Worm (Caenorhabditis elegans): ENCODE results near the gene Y79H2A.3.

Y79H2A.3 gene

DNA sequence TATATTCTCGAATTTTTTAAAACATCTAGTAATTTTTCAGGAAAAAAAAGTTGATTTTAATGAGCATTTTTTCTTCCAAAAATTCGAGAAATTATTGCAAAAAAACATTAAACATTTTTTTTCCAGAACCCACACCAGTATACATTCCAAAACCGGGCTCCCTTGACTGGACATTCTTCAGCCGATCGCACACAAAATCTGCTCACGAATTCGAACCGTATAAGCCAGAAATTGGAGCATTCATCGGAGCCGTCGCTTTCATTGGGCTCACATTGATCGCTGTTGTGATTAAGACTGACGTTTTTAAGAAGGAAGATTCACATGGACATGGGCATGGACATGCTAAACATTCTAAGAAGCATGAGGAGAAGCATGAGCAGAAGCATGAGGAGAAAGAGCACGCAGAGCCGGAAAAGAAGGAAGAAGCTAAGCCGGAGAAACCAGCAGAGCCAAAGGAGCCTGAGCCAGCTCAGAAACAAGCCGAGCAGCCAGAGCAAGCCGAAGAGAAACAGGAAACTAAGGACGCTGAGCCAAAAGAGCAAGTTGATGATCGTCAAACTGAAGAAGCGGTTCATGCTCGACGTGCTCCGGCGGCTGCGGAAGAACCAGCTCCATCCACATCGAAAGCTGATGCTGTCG is 60.3 kb downstream of the Y79H2A.3 start:
- TF ChIP-seq unc-62 (GFP tag; optimal IDR thresholded peaks at IDR 0.05) = no peak

DNA sequence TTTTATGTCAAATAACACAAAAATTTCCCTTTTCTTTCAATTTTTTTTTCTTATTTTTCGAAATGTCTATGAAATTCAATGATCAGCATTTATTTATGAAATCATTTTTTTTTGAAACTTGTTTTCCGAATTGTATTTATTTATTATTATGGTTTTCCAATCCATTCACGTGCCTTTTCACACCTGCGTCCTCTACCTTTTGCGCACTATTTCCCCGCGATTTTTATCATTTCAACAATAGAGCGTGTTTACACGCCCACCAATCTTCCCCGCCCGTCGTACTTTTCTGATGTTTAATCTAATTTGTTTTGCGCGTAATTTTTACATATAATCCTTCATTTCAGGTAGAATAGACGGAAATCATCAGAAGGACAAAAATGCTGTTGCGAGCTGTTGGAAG is 62.3 kb downstream of the Y79H2A.3 start, which contains the start of gene wah-1:
wah-1 (plus strand) TSS at position 345 of the 400 bp plus-strand sequence.
- no peak for TF ChIP-seq unc-62 (GFP tag; optimal IDR thresholded peaks at IDR 0.05)

DNA sequence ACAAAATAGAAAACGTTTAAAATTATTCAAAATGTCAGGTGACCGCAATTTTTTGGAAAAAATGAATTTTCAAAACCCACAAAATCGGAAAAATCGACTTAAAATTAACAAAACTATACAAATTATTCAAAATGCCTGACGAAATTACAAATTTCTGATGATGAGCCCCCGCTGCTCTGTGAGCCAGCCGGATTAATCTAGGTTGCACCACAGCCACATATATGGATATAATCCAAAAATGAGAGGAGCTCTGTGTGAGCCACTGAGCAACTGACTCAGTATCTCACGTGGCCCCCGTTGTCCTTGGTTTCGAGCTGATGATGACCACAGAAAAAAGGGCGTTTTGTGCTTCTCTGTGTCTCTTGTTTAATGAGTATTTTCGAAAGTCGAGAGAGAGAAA is 67.0 kb downstream of the Y79H2A.3 start:
- no peak for TF ChIP-seq unc-62 (GFP tag; optimal IDR thresholded peaks at IDR 0.05)

DNA sequence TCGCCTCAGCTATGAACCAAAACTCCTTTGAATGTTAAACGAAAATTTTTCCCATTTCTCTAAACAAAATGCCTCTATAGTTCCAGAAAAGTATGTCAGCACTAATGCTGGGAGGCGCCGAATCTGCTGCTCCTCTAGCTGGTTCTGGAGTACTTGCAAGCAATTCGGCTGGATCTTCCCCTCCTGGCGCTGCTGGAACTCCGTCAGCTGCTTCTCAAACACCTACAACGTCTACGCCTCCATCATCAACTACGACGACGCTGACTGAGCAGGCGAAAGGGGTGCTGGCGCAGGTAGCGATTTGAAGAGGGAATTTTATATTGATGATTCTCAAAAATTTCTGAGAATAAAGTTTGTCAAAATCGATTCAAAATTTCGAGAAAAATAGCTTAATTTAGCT is 69.6 kb downstream of the Y79H2A.3 start:
- no peak for TF ChIP-seq unc-62 (GFP tag; optimal IDR thresholded peaks at IDR 0.05)

ce11 chrIII:11981539-11981938 is 70.6 kb downstream of the Y79H2A.3 start:
- TF ChIP-seq unc-62 (GFP tag; optimal IDR thresholded peaks at IDR 0.05) = no peak
